Fruit fly (Drosophila melanogaster) whole organism, embryonic: ENCODE results near the gene Fit2.

Source experiments
- CG11504 ChIP-seq: fragments of 200-800 bp; sonication (Bioruptor generic); optimal IDR thresholded peaks from 3 replicates; lab custom pipeline; 2019; ENCODE audit warnings: missing biosample characterization, mild to moderate bottlenecking, missing genetic modification characterization, moderate library complexity
- CG12219 ChIP-seq: fragments of 200-800 bp; sonication (Bioruptor generic); optimal IDR thresholded peaks from 3 replicates; lab custom pipeline; 2018; ENCODE audit warnings: missing biosample characterization, mild to moderate bottlenecking, missing genetic modification characterization
- CG13123 ChIP-seq: fragments of 200-800 bp; sonication (Bioruptor generic); optimal IDR thresholded peaks from 2 replicates; lab custom pipeline; 2016; ENCODE audit warnings: missing biosample characterization, missing genetic modification characterization
- CG14014 ChIP-seq: fragments of 200-800 bp; sonication (Bioruptor generic); IDR thresholded peaks from 2 replicates; pipeline ENCODE4 v1.3.6; 2022; ENCODE audit warnings: missing biosample characterization, missing genetic modification characterization
- CG15479 ChIP-seq: fragments of 200-800 bp; sonication (Bioruptor generic); optimal IDR thresholded peaks from 3 replicates; lab custom pipeline; 2019; ENCODE audit warnings: missing biosample characterization, mild to moderate bottlenecking, missing genetic modification characterization, moderate library complexity
- CG1602 ChIP-seq: fragments of 200-800 bp; sonication (Bioruptor generic); optimal IDR thresholded peaks from 3 replicates; lab custom pipeline; 2016; ENCODE audit warnings: missing biosample characterization, missing genetic modification characterization
- CG16813 ChIP-seq: fragments of 200-800 bp; sonication (Bioruptor generic); IDR thresholded peaks from 3 replicates; pipeline ENCODE4 v1.3.6; 2022; ENCODE audit warnings: missing biosample characterization, missing genetic modification characterization; ENCODE audit not compliant: partially characterized antibody
- CG1792 ChIP-seq: fragments of 200-800 bp; sonication (Bioruptor generic); optimal IDR thresholded peaks from 2 replicates; lab custom pipeline; 2016; ENCODE audit warnings: missing biosample characterization, missing genetic modification characterization
- CG18476 ChIP-seq: fragments of 200-800 bp; sonication (Bioruptor generic); optimal IDR thresholded peaks from 2 replicates; lab custom pipeline; 2016; ENCODE audit warnings: missing biosample characterization, mild to moderate bottlenecking, missing genetic modification characterization
- CG18619 ChIP-seq: fragments of 200-800 bp; sonication (Bioruptor generic); optimal IDR thresholded peaks from 3 replicates; lab custom pipeline; 2017; ENCODE audit warnings: missing biosample characterization, mild to moderate bottlenecking, missing genetic modification characterization
- CG30020 ChIP-seq: fragments of 200-800 bp; optimal IDR thresholded peaks from 2 replicates; lab custom pipeline; 2019; ENCODE audit warnings: missing biosample characterization, mild to moderate bottlenecking, missing genetic modification characterization, moderate library complexity
- CG31365 ChIP-seq: fragments of 200-800 bp; sonication (Bioruptor generic); optimal IDR thresholded peaks from 2 replicates; lab custom pipeline; 2018; ENCODE audit warnings: missing biosample characterization, mild to moderate bottlenecking, missing genetic modification characterization
- CG33557 ChIP-seq: fragments of 200-800 bp; sonication (Bioruptor generic); optimal IDR thresholded peaks from 2 replicates; lab custom pipeline; 2019; ENCODE audit warnings: missing biosample characterization, mild to moderate bottlenecking, missing genetic modification characterization, moderate library complexity
- CG34422 ChIP-seq: fragments of 200-800 bp; sonication (Bioruptor generic); IDR thresholded peaks from 3 replicates; pipeline ENCODE4 v1.3.6; 2022; ENCODE audit warnings: missing biosample characterization, missing genetic modification characterization
- CG3726 ChIP-seq: fragments of 200-800 bp; sonication (Bioruptor generic); IDR thresholded peaks from 3 replicates; pipeline ENCODE4, ENCODE4 v1.3.6; 2022; ENCODE audit warnings: missing biosample characterization, missing genetic modification characterization
- CG5245 ChIP-seq: fragments of 200-800 bp; sonication (Bioruptor generic); optimal IDR thresholded peaks from 3 replicates; lab custom pipeline; 2016; ENCODE audit warnings: missing biosample characterization, missing genetic modification characterization
- CG6683 ChIP-seq: fragments of 200-800 bp; sonication (Bioruptor generic); optimal IDR thresholded peaks from 2 replicates; lab custom pipeline; 2017; ENCODE audit warnings: missing biosample characterization, mild to moderate bottlenecking, missing genetic modification characterization, missing genetic modification reagents
- CG6813 ChIP-seq: fragments of 200-800 bp; sonication (Bioruptor generic); optimal IDR thresholded peaks from 2 replicates; lab custom pipeline; 2017; ENCODE audit warnings: missing biosample characterization, missing genetic modification characterization, mild to moderate bottlenecking, moderate library complexity, missing genetic modification reagents
- CG6854 ChIP-seq: fragments of 200-800 bp; sonication (Bioruptor generic); optimal IDR thresholded peaks from 3 replicates; lab custom pipeline; 2017; ENCODE audit warnings: missing biosample characterization, mild to moderate bottlenecking, missing genetic modification characterization
- CG7963 ChIP-seq: fragments of 200-800 bp; sonication (Bioruptor generic); IDR thresholded peaks from 3 replicates; pipeline ENCODE4 v1.3.6; 2022; ENCODE audit warnings: missing biosample characterization, missing genetic modification characterization; ENCODE audit not compliant: partially characterized antibody
- CG7987 ChIP-seq: fragments of 200-800 bp; sonication (Bioruptor generic); optimal IDR thresholded peaks from 2 replicates; lab custom pipeline; 2018; ENCODE audit warnings: missing biosample characterization, mild to moderate bottlenecking, missing genetic modification characterization, moderate library complexity
- CG8924 ChIP-seq: fragments of 200-800 bp; optimal IDR thresholded peaks from 3 replicates; lab custom pipeline; 2019; ENCODE audit warnings: missing biosample characterization, mild to moderate bottlenecking, missing genetic modification characterization, moderate library complexity
- CG9437 ChIP-seq: fragments of 200-800 bp; sonication (Bioruptor generic); optimal IDR thresholded peaks from 2 replicates; lab custom pipeline; 2018; ENCODE audit warnings: missing biosample characterization, mild to moderate bottlenecking, missing genetic modification characterization
- CTCF ChIP-seq: fragments of 200-800 bp; sonication (Bioruptor generic); optimal IDR thresholded peaks from 2 replicates; lab custom pipeline; 2017; ENCODE audit warnings: missing biosample characterization, mild to moderate bottlenecking, missing genetic modification characterization, moderate library complexity
- Dref ChIP-seq: fragments of 200-800 bp; sonication (Bioruptor generic); IDR thresholded peaks from 2 replicates; pipeline ENCODE4 v1.3.6; 2022; ENCODE audit warnings: missing biosample characterization, missing genetic modification characterization
- E2f1 ChIP-seq: fragments of 200-800 bp; sonication (Bioruptor generic); IDR thresholded peaks from 2 replicates; pipeline ENCODE4 v1.3.6; 2022; ENCODE audit warnings: missing biosample characterization, missing genetic modification characterization
- Hr3 ChIP-seq: fragments of 200-800 bp; sonication (Bioruptor generic); optimal IDR thresholded peaks from 3 replicates; lab custom pipeline; 2016; ENCODE audit warnings: missing biosample characterization, missing genetic modification characterization
- Hr51 ChIP-seq, 2 experiments: fragments of 200-800 bp; sonication (Bioruptor generic); optimal IDR thresholded peaks; 2 replicates in 1 of 2; 3 replicates in 1 of 2; lab custom pipeline; 2016 to 2018; ENCODE audit warnings: missing biosample characterization in 2 of 2, missing genetic modification characterization in 2 of 2, mild to moderate bottlenecking in 1 of 2, moderate library complexity in 1 of 2
- Oli ChIP-seq: fragments of 200-800 bp; sonication (Bioruptor generic); optimal IDR thresholded peaks from 2 replicates; lab custom pipeline; 2018; ENCODE audit warnings: missing biosample characterization, mild to moderate bottlenecking, missing genetic modification characterization, moderate library complexity
- Ptx1 ChIP-seq: fragments of 200-800 bp; sonication (Bioruptor generic); IDR thresholded peaks from 2 replicates; pipeline ENCODE4 v1.3.6; 2022; ENCODE audit warnings: missing biosample characterization, missing genetic modification characterization
- cato ChIP-seq: fragments of 200-800 bp; sonication (Bioruptor generic); optimal IDR thresholded peaks from 2 replicates; lab custom pipeline; 2016; ENCODE audit warnings: missing biosample characterization, missing genetic modification characterization, borderline replicate concordance
- chn ChIP-seq: fragments of 200-800 bp; sonication (Bioruptor generic); optimal IDR thresholded peaks from 2 replicates; lab custom pipeline; 2016; ENCODE audit warnings: missing biosample characterization, missing genetic modification characterization
- dysf ChIP-seq: fragments of 200-800 bp; sonication (Bioruptor generic); IDR thresholded peaks from 3 replicates; pipeline ENCODE4 v1.3.6; 2022; ENCODE audit warnings: missing biosample characterization, missing genetic modification characterization
- gsb ChIP-seq: fragments of 200-800 bp; sonication (Bioruptor generic); IDR thresholded peaks from 2 replicates; pipeline ENCODE4 v1.3.6; 2022; ENCODE audit warnings: missing biosample characterization, missing genetic modification characterization
- hb ChIP-seq: fragments of 200-800 bp; sonication (Bioruptor generic); IDR thresholded peaks from 3 replicates; pipeline ENCODE4 v1.3.6; 2022; ENCODE audit warnings: missing biosample characterization, missing genetic modification characterization; ENCODE audit not compliant: partially characterized antibody
- hkb ChIP-seq, 2 experiments: fragments of 200-800 bp in 1 of 2; fragments of >200 bp in 1 of 2; sonication (Bioruptor generic) in 1 of 2; IDR thresholded peaks in 1 of 2; optimal IDR thresholded peaks in 1 of 2; 2 replicates each; pipeline versions ENCODE4 v1.3.6 to Lab custom; 2017 to 2022; ENCODE audit warnings: missing biosample characterization in 1 of 2, missing genetic modification characterization in 1 of 2
- kay ChIP-seq: fragments of 200-800 bp; sonication (Bioruptor generic); optimal IDR thresholded peaks from 2 replicates; lab custom pipeline; 2016; ENCODE audit warnings: missing biosample characterization, missing genetic modification characterization
- kni ChIP-seq: fragments of 200-800 bp; sonication (Bioruptor generic); optimal IDR thresholded peaks from 3 replicates; lab custom pipeline; 2017; ENCODE audit warnings: mild to moderate bottlenecking, missing biosample characterization, missing genetic modification reagents, missing genetic modification characterization
- lbe ChIP-seq: fragments of 200-800 bp; sonication (Bioruptor generic); optimal IDR thresholded peaks from 2 replicates; lab custom pipeline; 2016; ENCODE audit warnings: missing biosample characterization, mild to moderate bottlenecking, missing genetic modification characterization
- odd ChIP-seq: fragments of 200-800 bp; sonication (Bioruptor generic); optimal IDR thresholded peaks from 2 replicates; lab custom pipeline; 2017; ENCODE audit warnings: missing biosample characterization, mild to moderate bottlenecking, missing genetic modification characterization
- pfk ChIP-seq: fragments of 200-800 bp; sonication (Bioruptor generic); optimal IDR thresholded peaks from 2 replicates; lab custom pipeline; 2018; ENCODE audit warnings: missing biosample characterization, mild to moderate bottlenecking, missing genetic modification characterization, moderate library complexity
- pho ChIP-seq: fragments of 200-800 bp; sonication (Bioruptor generic); optimal IDR thresholded peaks from 2 replicates; lab custom pipeline; 2016; ENCODE audit warnings: missing biosample characterization, missing genetic modification characterization
- pzg ChIP-seq: fragments of 200-800 bp; sonication (Bioruptor generic); optimal IDR thresholded peaks from 3 replicates; lab custom pipeline; 2018; ENCODE audit warnings: missing biosample characterization, mild to moderate bottlenecking, missing genetic modification characterization, moderate library complexity
- sens-2 ChIP-seq: fragments of 200-800 bp; sonication (Bioruptor generic); IDR thresholded peaks from 2 replicates; pipeline ENCODE4 v1.3.6; 2022; ENCODE audit warnings: missing biosample characterization, missing genetic modification characterization
- seq ChIP-seq: fragments of 200-800 bp; sonication (Bioruptor generic); IDR thresholded peaks from 2 replicates; pipeline ENCODE4 v1.3.6; 2022; ENCODE audit warnings: missing biosample characterization, missing genetic modification characterization
- stc ChIP-seq: fragments of 200-800 bp; sonication (Bioruptor generic); IDR thresholded peaks from 2 replicates; pipeline ENCODE4 v1.3.6; 2022; ENCODE audit warnings: missing biosample characterization, missing genetic modification characterization
- unpg ChIP-seq: fragments of 200-800 bp; sonication (Bioruptor generic); optimal IDR thresholded peaks from 3 replicates; lab custom pipeline; 2018; ENCODE audit warnings: missing biosample characterization, mild to moderate bottlenecking, missing genetic modification characterization, moderate library complexity
- vvl ChIP-seq: fragments of 200-800 bp; sonication (Bioruptor generic); IDR thresholded peaks from 2 replicates; pipeline ENCODE4 v1.3.6; 2022; ENCODE audit warnings: missing biosample characterization, missing genetic modification characterization
- wek ChIP-seq: fragments of 200-800 bp; sonication (Bioruptor generic); optimal IDR thresholded peaks from 3 replicates; lab custom pipeline; 2018; ENCODE audit warnings: missing biosample characterization, mild to moderate bottlenecking, missing genetic modification characterization, moderate library complexity
- zen2 ChIP-seq: fragments of 200-800 bp; sonication (Bioruptor generic); IDR thresholded peaks from 3 replicates; pipeline ENCODE4 v1.3.6; 2022; ENCODE audit warnings: missing biosample characterization, missing genetic modification characterization; ENCODE audit not compliant: partially characterized antibody

Fit2 gene

DNA sequence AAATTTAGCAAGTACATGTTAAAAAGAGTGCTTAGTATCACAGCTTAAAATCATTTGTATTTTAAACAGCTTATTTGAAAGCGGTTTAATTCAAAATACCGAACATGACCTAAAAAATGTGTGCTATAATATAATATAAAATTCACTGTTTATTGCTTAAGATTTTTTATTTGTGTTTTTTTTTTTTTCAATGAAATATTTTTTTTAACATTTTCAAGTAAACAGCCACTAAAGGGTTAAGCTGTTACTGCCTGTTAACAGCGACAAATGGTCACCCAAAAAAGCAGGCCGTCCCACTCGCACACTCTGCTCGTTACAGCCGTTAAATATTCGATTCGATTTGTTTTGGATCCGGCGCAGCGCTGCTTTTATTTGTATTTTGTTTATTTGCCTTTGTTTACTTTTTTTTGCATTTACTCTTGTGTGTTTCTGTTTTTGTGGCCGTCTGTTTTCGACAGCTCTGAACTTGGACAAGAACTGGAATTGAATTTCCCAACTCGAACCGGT is 49.4 kb upstream of the Fit2 start (continued):
- TF ChIP-seq unpg (GFP tag; lab: Kevin White, UChicago) (peak; percentile 19), CG11504 (tag; lab: Kevin White, UChicago) (peak; percentile 22), hkb (optimal IDR thresholded peaks at IDR 0.05; lab: Kevin White, UChicago) (no peak), hkb (GFP tag; IDR thresholded peaks at IDR 0.05; lab: Robert Waterston, UW) (peak; percentile 47; the same call in 1 of the 2 replicates), Hr3 (GFP tag; lab: Kevin White, UChicago) (no peak), Ptx1 (no peak), E2f1 (no peak), cato (no peak), CG33557 (no peak), CG34422 (GFP tag; lab: Robert Waterston, UW) (no peak), pho (no peak), CG6813 (GFP tag; lab: Kevin White, UChicago) (peak; percentile 15), Dref (GFP tag; lab: Robert Waterston, UW) (no peak), odd (GFP tag; lab: Kevin White, UChicago) (no peak), zen2 (GFP tag; lab: Robert Waterston, UW) (no peak), CG1602 (GFP tag; lab: Kevin White, UChicago) (no peak), CTCF (no peak), CG16813 (GFP tag; lab: Robert Waterston, UW) (no peak), CG31365 (tag; lab: Kevin White, UChicago) (peak; percentile 2), chn (GFP tag; lab: Kevin White, UChicago) (no peak), dysf (GFP tag; lab: Robert Waterston, UW) (no peak), sens-2 (GFP tag; lab: Robert Waterston, UW) (no peak), CG30020 (no peak), CG7963 (no peak), CG1792 (no peak), CG12219 (GFP tag; lab: Kevin White, UChicago) (no peak), Oli (tag; lab: Kevin White, UChicago) (no peak), Hr51 (GFP tag; optimal IDR thresholded peaks at IDR 0.05; lab: Kevin White, UChicago) (peak in 1 of 2 experiments; percentile 5), kni (peak; percentile 56), stc (GFP tag; lab: Robert Waterston, UW) (no peak), CG3726 (GFP tag; lab: Robert Waterston, UW) (no peak), CG6683 (GFP tag; lab: Kevin White, UChicago) (no peak), hb (GFP tag; lab: Robert Waterston, UW) (no peak), lbe (GFP tag; lab: Kevin White, UChicago) (peak; percentile 51), CG8924 (tag; lab: Kevin White, UChicago) (no peak), gsb (no peak), pzg (no peak), vvl (GFP tag; lab: Robert Waterston, UW) (peak; percentile 32; the same call in 1 of the 2 replicates), CG9437 (GFP tag; lab: Kevin White, UChicago) (no peak), CG6854 (GFP tag; lab: Kevin White, UChicago) (no peak), CG13123 (GFP tag; lab: Kevin White, UChicago) (no peak), CG7987 (no peak), CG18619 (GFP tag; lab: Kevin White, UChicago) (no peak), kay (GFP tag; lab: Kevin White, UChicago) (no peak), CG5245 (GFP tag; lab: Kevin White, UChicago) (no peak), CG18476 (GFP tag; lab: Kevin White, UChicago) (no peak), CG14014 (no peak), pfk (GFP tag; lab: Kevin White, UChicago) (no peak), wek (peak; percentile 6), seq (GFP tag; lab: Robert Waterston, UW) (no peak), CG15479 (GFP tag; lab: Kevin White, UChicago) (no peak)
